Worm (Caenorhabditis elegans) whole organism, late embryonic: Measurements from ENCODE around the gene crn-2.

Source experiments
- K09A11.1 ChIP-seq: sonication (generic microtip); optimal IDR thresholded peaks from 2 replicates; lab custom pipeline; 2017; ENCODE audit warnings: antibody characterized with exemption, mild to moderate bottlenecking, missing genetic modification characterization, missing compliant biosample characterization; ENCODE audit not compliant: insufficient read depth
- ceh-18 ChIP-seq: sonication (generic microtip); optimal IDR thresholded peaks from 2 replicates; lab custom pipeline; 2016; ENCODE audit warnings: missing genetic modification characterization, missing compliant biosample characterization
- ceh-19 ChIP-seq: fragments of 200-800 bp; sonication (Bioruptor generic); optimal IDR thresholded peaks from 2 replicates; lab custom pipeline; 2018; ENCODE audit warnings: mild to moderate bottlenecking, missing genetic modification characterization, missing compliant biosample characterization
- ceh-24 ChIP-seq: sonication (generic microtip); optimal IDR thresholded peaks from 2 replicates; lab custom pipeline; 2016; ENCODE audit warnings: mild to moderate bottlenecking, missing genetic modification characterization, missing compliant biosample characterization
- ceh-30 ChIP-seq: fragments of 150-350 bp; optimal IDR thresholded peaks from 2 replicates; lab custom pipeline; 2014; ENCODE audit warnings: missing biosample characterization, missing genetic modification characterization
- ceh-34 ChIP-seq: sonication (generic microtip); optimal IDR thresholded peaks from 2 replicates; lab custom pipeline; 2016; ENCODE audit warnings: mild to moderate bottlenecking, missing genetic modification characterization, missing compliant biosample characterization
- ceh-45 ChIP-seq: fragments of 200-800 bp; sonication (Bioruptor generic); IDR thresholded peaks from 2 replicates; pipeline ENCODE4 v1.3.6; 2022; ENCODE audit warnings: missing genetic modification reagents, missing genetic modification characterization, missing compliant biosample characterization
- ceh-48 ChIP-seq: sonication (generic microtip); optimal IDR thresholded peaks from 2 replicates; lab custom pipeline; 2016; ENCODE audit warnings: missing genetic modification characterization, inconsistent platforms, missing compliant biosample characterization
- ceh-6 ChIP-seq: fragments of 200-800 bp; sonication (Bioruptor generic); optimal IDR thresholded peaks from 2 replicates; lab custom pipeline; 2018; ENCODE audit warnings: mild to moderate bottlenecking, missing genetic modification characterization, missing compliant biosample characterization
- che-1 ChIP-seq: sonication (generic microtip); optimal IDR thresholded peaks from 2 replicates; lab custom pipeline; 2016; ENCODE audit warnings: mild to moderate bottlenecking, missing genetic modification characterization, missing compliant biosample characterization
- dve-1 ChIP-seq: sonication (generic microtip); optimal IDR thresholded peaks from 2 replicates; lab custom pipeline; 2017; ENCODE audit warnings: antibody characterized with exemption, mild to moderate bottlenecking, missing genetic modification characterization, missing compliant biosample characterization
- elt-2 ChIP-seq: sonication (generic microtip); optimal IDR thresholded peaks from 2 replicates; lab custom pipeline; 2016; ENCODE audit warnings: missing genetic modification reagents, missing genetic modification characterization, missing compliant biosample characterization
- fkh-6 ChIP-seq: sonication (generic microtip); optimal IDR thresholded peaks from 2 replicates; lab custom pipeline; 2016; ENCODE audit warnings: missing genetic modification characterization, missing compliant biosample characterization
- gmeb-2 ChIP-seq: sonication (generic microtip); optimal IDR thresholded peaks from 2 replicates; lab custom pipeline; 2016; ENCODE audit warnings: missing genetic modification characterization, inconsistent platforms, missing compliant biosample characterization
- hlh-15 ChIP-seq: sonication (generic microtip); optimal IDR thresholded peaks from 2 replicates; lab custom pipeline; 2016; ENCODE audit warnings: missing genetic modification characterization, missing compliant biosample characterization
- hlh-30 ChIP-seq: sonication (generic microtip); optimal IDR thresholded peaks from 2 replicates; lab custom pipeline; 2017; ENCODE audit warnings: antibody characterized with exemption, missing genetic modification characterization, missing compliant biosample characterization; ENCODE audit not compliant: insufficient read depth
- hlh-6 ChIP-seq: sonication (generic microtip); optimal IDR thresholded peaks from 2 replicates; lab custom pipeline; 2016; ENCODE audit warnings: missing genotype, missing genetic modification characterization, missing compliant biosample characterization
- lim-6 ChIP-seq: sonication (generic microtip); optimal IDR thresholded peaks from 2 replicates; lab custom pipeline; 2016; ENCODE audit warnings: missing genetic modification characterization, missing compliant biosample characterization
- lin-11 ChIP-seq: fragments of 200-800 bp; sonication (Bioruptor generic); optimal IDR thresholded peaks from 2 replicates; lab custom pipeline; 2018; ENCODE audit warnings: mild to moderate bottlenecking, missing genetic modification characterization, missing compliant biosample characterization
- nhr-11 ChIP-seq: fragments of 150-350 bp; optimal IDR thresholded peaks from 2 replicates; lab custom pipeline; 2014; ENCODE audit warnings: missing biosample characterization, missing genetic modification characterization
- odd-2 ChIP-seq: sonication (generic microtip); optimal IDR thresholded peaks from 2 replicates; lab custom pipeline; 2017; ENCODE audit warnings: antibody characterized with exemption, mild to moderate bottlenecking, missing genetic modification characterization, missing compliant biosample characterization
- pag-3 ChIP-seq: sonication (generic microtip); optimal IDR thresholded peaks from 2 replicates; lab custom pipeline; 2016; ENCODE audit warnings: missing compliant biosample characterization, missing genetic modification characterization, borderline replicate concordance
- pat-9 ChIP-seq: fragments of 200-800 bp; sonication (Bioruptor generic); optimal IDR thresholded peaks from 2 replicates; lab custom pipeline; 2018; ENCODE audit warnings: mild to moderate bottlenecking, missing genetic modification characterization, moderate library complexity, missing compliant biosample characterization
- pax-1 ChIP-seq: fragments of 150-350 bp; optimal IDR thresholded peaks from 2 replicates; lab custom pipeline; 2014; ENCODE audit warnings: missing biosample characterization, missing genetic modification characterization
- pha-4 ChIP-seq: fragments of 150-350 bp; optimal IDR thresholded peaks from 2 replicates; lab custom pipeline; 2018; ENCODE audit warnings: missing biosample characterization, missing genetic modification reagents, missing genetic modification characterization
- pros-1 ChIP-seq: fragments of 150-350 bp; optimal IDR thresholded peaks from 2 replicates; lab custom pipeline; 2014; ENCODE audit warnings: missing biosample characterization, missing genetic modification reagents, missing genetic modification characterization
- ref-2 ChIP-seq: sonication (generic microtip); optimal IDR thresholded peaks from 2 replicates; lab custom pipeline; 2016; ENCODE audit warnings: missing genetic modification characterization, missing compliant biosample characterization
- sdc-2 ChIP-seq: sonication (generic microtip); optimal IDR thresholded peaks from 2 replicates; lab custom pipeline; 2016; ENCODE audit warnings: missing genotype, missing genetic modification characterization, missing compliant biosample characterization
- sox-4 ChIP-seq: sonication (generic microtip); optimal IDR thresholded peaks from 2 replicates; lab custom pipeline; 2017; ENCODE audit warnings: mild to moderate bottlenecking, missing genetic modification characterization, inconsistent platforms, missing compliant biosample characterization
- tbx-2 ChIP-seq: sonication (generic microtip); optimal IDR thresholded peaks from 2 replicates; lab custom pipeline; 2016; ENCODE audit warnings: missing genetic modification characterization, missing compliant biosample characterization
- tbx-7 ChIP-seq: sonication (generic microtip); optimal IDR thresholded peaks from 2 replicates; lab custom pipeline; 2016; ENCODE audit warnings: missing genotype, missing genetic modification characterization, missing compliant biosample characterization
- unc-3 ChIP-seq, 2 experiments: fragments of 200-800 bp in 1 of 2; sonication (Bioruptor generic) in 1 of 2; sonication (generic microtip) in 1 of 2; conservative IDR thresholded peaks in 1 of 2; optimal IDR thresholded peaks in 1 of 2; 2 replicates each; pipeline versions ENCODE4 v1.3.6 to Lab custom; 2016 to 2022; ENCODE audit warnings: missing compliant biosample characterization in 2 of 2, missing genetic modification characterization in 2 of 2, missing genetic modification reagents in 1 of 2
- unc-42 ChIP-seq: sonication (generic microtip); optimal IDR thresholded peaks from 2 replicates; lab custom pipeline; 2016; ENCODE audit warnings: missing genotype, missing genetic modification characterization, missing compliant biosample characterization
- unc-55 ChIP-seq: sonication (generic microtip); optimal IDR thresholded peaks from 2 replicates; lab custom pipeline; 2017; ENCODE audit warnings: missing biosample characterization, missing genetic modification reagents, missing genetic modification characterization
- zip-5 ChIP-seq: sonication (generic microtip); optimal IDR thresholded peaks from 2 replicates; lab custom pipeline; 2016; ENCODE audit warnings: missing genetic modification characterization, missing compliant biosample characterization

Gene crn-2

DNA sequence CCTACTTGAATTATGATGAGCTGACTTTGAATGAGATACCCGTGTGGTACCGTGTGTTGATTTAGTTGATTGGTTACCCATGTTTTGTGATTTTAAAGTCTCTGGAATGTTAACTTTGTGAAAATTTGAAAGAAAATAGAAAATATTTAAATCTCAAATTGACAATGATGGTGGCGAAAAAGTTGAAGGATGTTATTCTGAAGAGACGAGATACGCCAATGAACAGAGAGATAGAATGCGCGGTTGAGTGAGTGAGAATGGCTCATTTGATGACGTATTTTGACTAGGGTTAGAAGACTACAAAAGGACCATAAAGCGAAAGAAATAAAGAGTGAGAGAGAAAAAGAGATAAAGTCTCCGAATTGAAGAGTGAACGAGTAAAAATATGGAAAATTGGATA, 24.0 kb upstream of the crn-2 start, which contains the start of gene glb-6:
TSS of gene glb-6 (minus strand) at position 101 of the 400 bp plus-strand sequence.
- TF ChIP-seq lim-6 (tag; lab: Kevin White, UChicago), result no peak
- TF ChIP-seq gmeb-2 (tag; lab: Kevin White, UChicago), result no peak
- TF ChIP-seq tbx-2 (tag; lab: Kevin White, UChicago), result no peak
- TF ChIP-seq pax-1 (tag; lab: Kevin White, UChicago), result no peak
- TF ChIP-seq che-1 (tag; lab: Kevin White, UChicago), result no peak
- TF ChIP-seq unc-3 (GFP tag; conservative IDR thresholded peaks at IDR 0.05; lab: Robert Waterston, UW), result no peak
- TF ChIP-seq unc-3 (tag; optimal IDR thresholded peaks at IDR 0.05; lab: Kevin White, UChicago), result no peak
- no peak for TF ChIP-seq ceh-24 (tag; lab: Kevin White, UChicago)
- no peak for TF ChIP-seq ref-2
- no peak for TF ChIP-seq tbx-7 (tag; lab: Kevin White, UChicago)
- TF ChIP-seq pat-9 (tag; lab: Kevin White, UChicago), result no peak
- no peak for TF ChIP-seq lin-11
- TF ChIP-seq sox-4 (tag; lab: Kevin White, UChicago), result no peak
- no peak for TF ChIP-seq zip-5 (tag; lab: Kevin White, UChicago)
- no peak for TF ChIP-seq ceh-6 (GFP tag; lab: Kevin White, UChicago)
- no peak for TF ChIP-seq ceh-19 (GFP tag; lab: Kevin White, UChicago)
- TF ChIP-seq hlh-30 (tag; lab: Kevin White, UChicago), result no peak
- TF ChIP-seq unc-55, result no peak
- TF ChIP-seq hlh-6 (tag; lab: Kevin White, UChicago), result no peak
- TF ChIP-seq ceh-48 (tag; lab: Kevin White, UChicago), result no peak
- TF ChIP-seq, all 69 proteins: peak for 0

DNA sequence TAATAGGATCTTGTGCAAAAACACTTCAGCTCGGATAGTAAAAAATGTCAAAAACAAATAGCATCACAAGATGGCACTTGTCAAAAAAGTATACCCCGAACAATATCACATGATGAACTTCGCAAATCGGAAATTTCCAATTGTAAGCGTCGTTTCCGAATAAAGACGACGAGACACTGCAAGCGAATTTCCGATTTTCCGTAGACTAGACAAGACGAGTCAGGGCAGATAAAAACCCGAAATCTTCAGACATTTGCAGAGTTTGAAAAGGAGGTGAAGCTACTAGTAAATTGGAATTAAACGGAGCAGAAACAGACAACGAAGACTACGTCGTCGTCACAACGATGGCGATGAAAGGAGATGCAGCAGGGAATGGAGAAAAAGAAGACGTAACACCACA, 22.7 kb upstream of the crn-2 start:
- TF ChIP-seq hlh-15 (tag; lab: Kevin White, UChicago) (no peak), unc-42 (peak; percentile 37)
- TF ChIP-seq, all 69 proteins: peak for 1

DNA sequence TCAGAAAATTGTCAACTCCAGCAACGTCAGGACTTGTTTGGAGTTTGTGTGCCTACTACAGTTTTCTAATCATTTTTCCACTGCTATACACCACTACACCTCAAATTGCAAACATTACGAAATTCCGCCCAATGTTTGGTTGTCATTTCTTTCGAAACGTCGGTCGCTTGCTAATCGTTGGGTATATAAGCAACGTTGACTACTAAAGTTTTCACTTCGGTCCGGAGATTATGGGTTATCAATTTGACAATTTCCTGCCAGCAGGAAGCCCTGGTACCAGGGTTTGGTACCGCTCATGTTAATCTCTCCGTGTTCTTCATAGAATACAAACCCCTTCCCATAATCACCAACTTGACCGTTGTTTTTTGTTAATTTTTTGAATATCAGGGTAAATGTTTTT, 18.4 kb upstream of the crn-2 start:
- TF ChIP-seq dve-1 (tag; lab: Kevin White, UChicago) (peak; percentile 77), gmeb-2 (tag; lab: Kevin White, UChicago) (peak; percentile 20), K09A11.1 (no peak)

- TF ChIP-seq ceh-45 (GFP tag; lab: Robert Waterston, UW), result no peak
- TF ChIP-seq nhr-11 (tag; lab: Kevin White, UChicago), result no peak
- no peak for TF ChIP-seq elt-2 (tag; lab: Kevin White, UChicago)
- no peak for TF ChIP-seq ceh-18
- TF ChIP-seq sdc-2 (tag; lab: Kevin White, UChicago), result no peak
- TF ChIP-seq pag-3 (tag; lab: Kevin White, UChicago), result no peak
- TF ChIP-seq pros-1, result no peak
- TF ChIP-seq pha-4 (tag; lab: Kevin White, UChicago), result no peak
- TF ChIP-seq ref-2, result no peak
- no peak for TF ChIP-seq odd-2 (tag; lab: Kevin White, UChicago)
- TF ChIP-seq hlh-30 (tag; lab: Kevin White, UChicago), result no peak
- no peak for TF ChIP-seq ceh-34 (tag; lab: Kevin White, UChicago)
- no peak for TF ChIP-seq fkh-6 (tag; lab: Kevin White, UChicago)
- no peak for TF ChIP-seq ceh-24 (tag; lab: Kevin White, UChicago)
- no peak for TF ChIP-seq ceh-30 (tag; lab: Kevin White, UChicago)
Observed at ce11 chrV:5579666-5580065, 14.7 kb upstream of the crn-2 start.
